Worm (Caenorhabditis elegans) whole organism, L3 larva: ENCODE measurements around the gene Y66D12A.7.

Experiments
- R02D3.7 ChIP-seq: fragments of 150-350 bp; optimal IDR thresholded peaks from 2 replicates; lab custom pipeline; 2014; ENCODE audit warnings: missing biosample characterization, missing genetic modification characterization
- aly-2 ChIP-seq: fragments of 150-350 bp; optimal IDR thresholded peaks from 2 replicates; lab custom pipeline; 2014; ENCODE audit warnings: missing biosample characterization, missing genetic modification characterization
- ceh-16 ChIP-seq: sonication (generic microtip); optimal IDR thresholded peaks from 2 replicates; lab custom pipeline; 2017; ENCODE audit warnings: missing biosample characterization, missing genetic modification characterization
- ceh-82 ChIP-seq: fragments of 150-350 bp; optimal IDR thresholded peaks from 2 replicates; lab custom pipeline; 2014; ENCODE audit warnings: missing biosample characterization, missing genetic modification characterization
- ceh-9 ChIP-seq: sonication (generic microtip); optimal IDR thresholded peaks from 2 replicates; lab custom pipeline; 2018; ENCODE audit warnings: missing biosample characterization, missing genetic modification characterization
- daf-12 ChIP-seq: fragments of 150-350 bp; optimal IDR thresholded peaks from 2 replicates; lab custom pipeline; 2014; ENCODE audit warnings: missing biosample characterization, missing genetic modification reagents, missing genetic modification characterization
- egl-27 ChIP-seq: sonication (generic microtip); optimal IDR thresholded peaks from 4 replicates; lab custom pipeline; 2017; ENCODE audit warnings: missing biosample characterization, missing genetic modification reagents, missing genetic modification characterization
- elt-1 ChIP-seq: fragments of 150-350 bp; optimal IDR thresholded peaks from 2 replicates; lab custom pipeline; 2014; ENCODE audit warnings: missing biosample characterization, missing genetic modification characterization
- elt-2 ChIP-seq: sonication (generic microtip); optimal IDR thresholded peaks from 2 replicates; lab custom pipeline; 2016; ENCODE audit warnings: missing genetic modification reagents, mild to moderate bottlenecking, missing genetic modification characterization, missing compliant biosample characterization
- elt-3 ChIP-seq, 3 experiments: fragments of 150-350 bp in 1 of 3; sonication (generic microtip) in 2 of 3; optimal IDR thresholded peaks; 2 replicates in 2 of 3; 4 replicates in 1 of 3; lab custom pipeline; 2014 to 2017; ENCODE audit warnings: missing biosample characterization in 3 of 3, missing genetic modification characterization in 3 of 3
- fkh-10 ChIP-seq: sonication (generic microtip); optimal IDR thresholded peaks from 2 replicates; lab custom pipeline; 2017; ENCODE audit warnings: missing biosample characterization, missing genetic modification reagents, missing genetic modification characterization
- fkh-2 ChIP-seq: fragments of 150-350 bp; optimal IDR thresholded peaks from 2 replicates; lab custom pipeline; 2014; ENCODE audit warnings: missing biosample characterization, missing genetic modification reagents, missing genetic modification characterization
- jun-1 ChIP-seq: fragments of 150-350 bp; optimal IDR thresholded peaks from 2 replicates; lab custom pipeline; 2014; ENCODE audit warnings: missing biosample characterization, missing genetic modification reagents, missing genetic modification characterization
- lin-39 ChIP-seq: fragments of 150-350 bp; optimal IDR thresholded peaks from 2 replicates; lab custom pipeline; 2018; ENCODE audit warnings: missing biosample characterization, missing genetic modification reagents, missing genetic modification characterization
- lsy-12 ChIP-seq: sonication (generic microtip); optimal IDR thresholded peaks from 2 replicates; lab custom pipeline; 2016; ENCODE audit warnings: mild to moderate bottlenecking, missing genetic modification characterization, missing compliant biosample characterization
- mdl-1 ChIP-seq: fragments of 150-350 bp; optimal IDR thresholded peaks from 2 replicates; lab custom pipeline; 2014; ENCODE audit warnings: missing biosample characterization, missing genetic modification characterization
- nfya-1 ChIP-seq: sonication (generic microtip); optimal IDR thresholded peaks from 2 replicates; lab custom pipeline; 2017; ENCODE audit warnings: missing genetic modification characterization, mild to moderate bottlenecking, missing compliant biosample characterization, antibody characterized with exemption, moderate library complexity; ENCODE audit not compliant: insufficient read depth
- nhr-11 ChIP-seq: fragments of 150-350 bp; optimal IDR thresholded peaks from 2 replicates; lab custom pipeline; 2014; ENCODE audit warnings: missing biosample characterization, missing genetic modification characterization
- nhr-23 ChIP-seq: fragments of 150-350 bp; optimal IDR thresholded peaks from 2 replicates; lab custom pipeline; 2014; ENCODE audit warnings: missing biosample characterization, missing genetic modification reagents, missing genetic modification characterization
- nhr-237 ChIP-seq: fragments of 150-350 bp; optimal IDR thresholded peaks from 2 replicates; lab custom pipeline; 2014; ENCODE audit warnings: missing biosample characterization, missing genetic modification characterization
- nhr-25 ChIP-seq: sonication (generic microtip); optimal IDR thresholded peaks from 2 replicates; lab custom pipeline; 2017; ENCODE audit warnings: missing biosample characterization, missing genetic modification characterization
- nhr-28 ChIP-seq: fragments of 150-350 bp; optimal IDR thresholded peaks from 2 replicates; lab custom pipeline; 2014; ENCODE audit warnings: missing biosample characterization, missing genetic modification characterization
- nhr-77 ChIP-seq: fragments of 150-350 bp; optimal IDR thresholded peaks from 2 replicates; lab custom pipeline; 2014; ENCODE audit warnings: missing biosample characterization, missing genetic modification characterization
- pha-4 ChIP-seq: fragments of 150-350 bp; optimal IDR thresholded peaks from 2 replicates; lab custom pipeline; 2014; ENCODE audit warnings: missing biosample characterization, missing genetic modification reagents, missing genetic modification characterization
- pqm-1 ChIP-seq: fragments of 150-350 bp; optimal IDR thresholded peaks from 2 replicates; lab custom pipeline; 2017; ENCODE audit warnings: missing biosample characterization, missing genetic modification characterization, inconsistent platforms
- skn-1 ChIP-seq: fragments of 150-350 bp; optimal IDR thresholded peaks from 2 replicates; lab custom pipeline; 2014; ENCODE audit warnings: missing biosample characterization, missing genetic modification characterization
- tbx-2 ChIP-seq: sonication (generic microtip); optimal IDR thresholded peaks from 2 replicates; lab custom pipeline; 2016; ENCODE audit warnings: mild to moderate bottlenecking, missing genetic modification characterization, missing compliant biosample characterization
- unc-62 ChIP-seq: fragments of 150-350 bp; sonication (generic microtip); optimal IDR thresholded peaks from 4 replicates; lab custom pipeline; 2014; ENCODE audit warnings: missing biosample characterization, missing genetic modification reagents, missing genetic modification characterization
- ztf-11 ChIP-seq: fragments of 150-350 bp; optimal IDR thresholded peaks from 2 replicates; lab custom pipeline; 2014; ENCODE audit warnings: missing biosample characterization, missing genetic modification characterization
- ztf-4 ChIP-seq: fragments of 150-350 bp; optimal IDR thresholded peaks from 2 replicates; lab custom pipeline; 2014; ENCODE audit warnings: missing biosample characterization, missing genetic modification characterization

The Y66D12A.7 gene

DNA sequence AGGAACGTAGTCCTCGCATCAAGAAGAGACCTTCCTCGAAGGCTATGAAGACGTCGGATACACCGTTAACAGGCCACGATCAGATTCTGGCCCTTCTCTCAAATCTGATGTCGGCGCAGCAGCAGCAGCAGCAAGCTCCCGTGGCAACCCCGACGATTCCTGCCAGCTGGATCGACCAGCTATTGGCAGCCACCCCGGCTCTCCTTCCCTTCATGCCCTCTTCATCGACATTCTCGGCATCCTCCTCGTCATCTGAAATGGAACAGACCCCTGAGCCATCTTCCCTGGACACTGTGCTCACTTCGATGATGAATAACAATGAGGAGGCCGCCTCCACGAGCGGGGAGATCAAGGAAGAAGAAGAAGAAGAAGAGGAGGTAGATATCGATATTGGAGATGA is 18.7 kb downstream of the Y66D12A.7 start:
- no peak for TF ChIP-seq pqm-1 (tag; lab: Kevin White, UChicago)
- TF ChIP-seq jun-1 (tag; lab: Kevin White, UChicago), result no peak
- no peak for TF ChIP-seq aly-2 (tag; lab: Kevin White, UChicago)
- no peak for TF ChIP-seq ztf-11 (tag; lab: Kevin White, UChicago)
- no peak for TF ChIP-seq elt-1 (tag; lab: Kevin White, UChicago)
- TF ChIP-seq fkh-10 (GFP tag; lab: Kevin White, UChicago), result no peak
- TF ChIP-seq ztf-4 (tag; lab: Kevin White, UChicago), result no peak
- no peak for TF ChIP-seq ceh-16 (tag; lab: Kevin White, UChicago)
- no peak for TF ChIP-seq unc-62 (GFP tag; lab: Kevin White, UChicago)
- no peak for TF ChIP-seq daf-12 (tag; lab: Kevin White, UChicago)

DNA sequence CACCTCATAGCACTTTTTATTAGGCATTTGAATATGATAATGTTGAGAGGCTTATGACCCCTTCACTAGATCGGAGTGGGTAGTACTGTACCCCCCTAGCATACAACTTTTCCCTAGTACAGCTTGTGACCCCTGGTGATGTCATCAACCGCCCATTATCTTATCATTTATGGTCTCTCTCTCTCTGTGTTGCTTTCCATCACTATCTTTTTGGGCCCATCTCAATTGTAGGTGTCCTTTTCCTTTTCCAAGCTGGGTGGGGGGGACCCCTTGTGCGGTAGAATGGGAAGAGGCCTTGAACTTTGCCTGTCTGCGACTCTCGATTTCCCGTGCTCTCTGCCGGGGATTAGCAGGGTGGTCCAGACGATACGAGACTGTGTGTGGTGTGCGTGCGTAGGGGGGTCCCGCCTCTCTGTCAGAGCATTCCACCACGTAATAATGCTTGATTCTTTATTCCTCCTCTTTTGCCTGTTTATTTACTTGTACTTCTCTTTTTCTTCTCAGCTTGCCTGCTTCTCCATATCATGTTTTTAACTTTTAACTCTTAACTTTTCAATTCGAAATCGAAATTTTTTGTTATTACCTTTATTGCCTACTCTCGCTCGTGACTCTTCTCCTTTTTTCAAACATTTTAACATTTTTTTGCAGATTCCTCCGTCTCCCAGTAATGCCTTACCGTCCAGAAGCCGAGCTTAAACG is 19.6 kb downstream of the Y66D12A.7 start, which contains the start of gene ztf-29:
Gene ztf-29 (plus strand): TSS at position 649 of the 699 bp plus-strand sequence.
- TF ChIP-seq nhr-23 (tag; lab: Kevin White, UChicago), result no peak
- TF ChIP-seq lin-39 (tag; lab: Kevin White, UChicago), result no peak
- TF ChIP-seq mdl-1, result no peak
- TF ChIP-seq jun-1 (tag; lab: Kevin White, UChicago), result no peak
- TF ChIP-seq nhr-25 (tag; lab: Kevin White, UChicago), result no peak
- TF ChIP-seq lsy-12 (tag; lab: Kevin White, UChicago), result no peak
- no peak for TF ChIP-seq nhr-11
- no peak for TF ChIP-seq egl-27 (tag; lab: Kevin White, UChicago)
- TF ChIP-seq elt-2 (tag; lab: Kevin White, UChicago), result no peak
- no peak for TF ChIP-seq ceh-82 (tag; lab: Kevin White, UChicago)
- no peak for TF ChIP-seq pqm-1 (tag; lab: Kevin White, UChicago)
- TF ChIP-seq elt-3 (tag; optimal IDR thresholded peaks at IDR 0.05; lab: Kevin White, UChicago), result no peak
- no peak for TF ChIP-seq daf-12 (tag; lab: Kevin White, UChicago)
- no peak for TF ChIP-seq aly-2 (tag; lab: Kevin White, UChicago)
- TF ChIP-seq elt-1 (tag; lab: Kevin White, UChicago), result no peak
- no peak for TF ChIP-seq nfya-1 (tag; lab: Kevin White, UChicago)
- TF ChIP-seq R02D3.7, result no peak
- TF ChIP-seq nhr-77 (tag; lab: Kevin White, UChicago), result no peak

DNA sequence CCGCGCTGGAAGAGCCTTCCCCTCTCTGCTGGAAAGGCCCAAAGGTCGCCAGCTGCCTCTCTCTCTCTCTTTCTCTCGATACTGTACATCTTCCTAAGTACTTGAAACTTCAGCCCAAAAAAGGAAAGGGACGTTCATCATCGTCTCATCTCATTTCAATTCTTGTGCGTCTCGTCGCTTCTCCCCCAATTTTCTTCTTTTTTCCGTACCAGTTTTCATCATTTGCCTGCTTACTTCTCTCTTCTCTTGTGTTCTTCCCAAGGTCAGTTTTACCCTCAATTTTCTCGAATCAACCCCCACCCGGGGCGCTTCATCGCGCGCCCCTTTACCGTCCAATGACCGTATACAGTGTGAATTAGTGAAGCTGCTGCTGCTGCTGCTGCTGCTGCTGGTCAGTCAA is 20.6 kb downstream of the Y66D12A.7 start:
- peak; percentile 57 for TF ChIP-seq nhr-25 (tag; lab: Kevin White, UChicago)
- no peak for TF ChIP-seq jun-1 (tag; lab: Kevin White, UChicago)
- TF ChIP-seq, all 47 proteins: peak for 1

- peak; percentile 76 for TF ChIP-seq nhr-25 (tag; lab: Kevin White, UChicago)
- TF ChIP-seq lin-39 (tag; lab: Kevin White, UChicago), result no peak
These were observed 22.0 kb downstream of the Y66D12A.7 start for ce11 chrIII:11558251-11558650.

- TF ChIP-seq aly-2 (tag; lab: Kevin White, UChicago), result no peak
- TF ChIP-seq lin-39 (tag; lab: Kevin White, UChicago), result peak; percentile 32
- TF ChIP-seq nhr-25 (tag; lab: Kevin White, UChicago), result peak; percentile 55
- peak; percentile 8 for TF ChIP-seq nhr-23 (tag; lab: Kevin White, UChicago)
- no peak for TF ChIP-seq skn-1 (tag; lab: Kevin White, UChicago)
- TF ChIP-seq ceh-9 (tag; lab: Kevin White, UChicago), result no peak
- TF ChIP-seq nhr-237 (tag; lab: Kevin White, UChicago), result no peak
- no peak for TF ChIP-seq fkh-2 (tag; lab: Kevin White, UChicago)
- TF ChIP-seq mdl-1, result no peak
- no peak for TF ChIP-seq tbx-2 (tag; lab: Kevin White, UChicago)
These were observed 23.4 kb downstream of the Y66D12A.7 start for ce11 chrIII:11556860-11557259.

DNA sequence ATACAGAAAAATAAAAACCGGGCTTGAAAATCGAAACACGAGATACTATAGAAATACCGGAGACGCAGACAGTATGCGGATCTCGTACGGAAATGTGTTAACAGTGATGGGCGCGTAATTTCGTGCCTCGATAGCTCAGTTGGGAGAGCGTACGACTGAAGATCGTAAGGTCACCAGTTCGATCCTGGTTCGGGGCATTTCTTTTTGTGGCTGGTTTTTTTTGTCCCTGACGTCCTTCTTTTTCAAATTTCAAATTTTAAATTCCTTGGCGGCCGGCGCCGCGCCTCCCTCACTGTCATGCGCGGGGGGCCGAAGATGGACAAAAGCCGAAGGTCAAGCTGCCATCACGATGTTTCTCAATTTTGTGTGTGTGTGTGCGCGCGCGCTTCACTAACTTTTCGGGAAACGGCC is 25.6 kb downstream of the Y66D12A.7 start:
- no peak for TF ChIP-seq pha-4 (tag; lab: Kevin White, UChicago)
- no peak for TF ChIP-seq nhr-23 (tag; lab: Kevin White, UChicago)
- no peak for TF ChIP-seq mdl-1
- TF ChIP-seq elt-2 (tag; lab: Kevin White, UChicago), result peak; percentile 1
- peak; percentile 71 for TF ChIP-seq nhr-25 (tag; lab: Kevin White, UChicago)
- peak; percentile 20 for TF ChIP-seq nfya-1 (tag; lab: Kevin White, UChicago)
- TF ChIP-seq nhr-28 (tag; lab: Kevin White, UChicago), result no peak
- TF ChIP-seq lsy-12 (tag; lab: Kevin White, UChicago), result no peak
